Worm (Caenorhabditis elegans) whole organism, L1 larva: Measurements from ENCODE around the gene K08E7.6.

Source experiments
- C04F5.9 ChIP-seq: sonication (generic microtip); optimal IDR thresholded peaks from 2 replicates; lab custom pipeline; 2016; ENCODE audit warnings: missing genetic modification characterization, missing compliant biosample characterization
- C16A3.4 ChIP-seq: fragments of 150-350 bp; optimal IDR thresholded peaks from 2 replicates; lab custom pipeline; 2014; ENCODE audit warnings: missing biosample characterization, missing genetic modification characterization
- Y116A8C.19 ChIP-seq: sonication (generic microtip); optimal IDR thresholded peaks from 2 replicates; lab custom pipeline; 2016; ENCODE audit warnings: missing compliant biosample characterization, missing genetic modification characterization, borderline replicate concordance
- aly-2 ChIP-seq: fragments of 150-350 bp; optimal IDR thresholded peaks from 2 replicates; lab custom pipeline; 2014; ENCODE audit warnings: missing biosample characterization, missing genetic modification characterization
- ama-1 ChIP-seq: fragments of 150-350 bp; optimal IDR thresholded peaks from 2 replicates; lab custom pipeline; 2014
- blmp-1 ChIP-seq: fragments of 150-350 bp; optimal IDR thresholded peaks from 2 replicates; lab custom pipeline; 2014; ENCODE audit warnings: missing biosample characterization, missing genetic modification characterization
- ceh-63 ChIP-seq: fragments of 200-800 bp; sonication (Bioruptor generic); optimal IDR thresholded peaks from 2 replicates; lab custom pipeline; 2018; ENCODE audit warnings: mild to moderate bottlenecking, missing genetic modification characterization, missing compliant biosample characterization
- ceh-8 ChIP-seq: fragments of 200-800 bp; sonication (Bioruptor generic); optimal IDR thresholded peaks from 2 replicates; lab custom pipeline; 2018; ENCODE audit warnings: mild to moderate bottlenecking, missing genetic modification characterization, moderate library complexity, missing compliant biosample characterization
- ceh-82 ChIP-seq, 3 experiments: fragments of 150-350 bp in 1 of 3; sonication (generic microtip) in 2 of 3; optimal IDR thresholded peaks; 2 replicates each; lab custom pipeline; 2014 to 2017; ENCODE audit warnings: missing biosample characterization in 3 of 3, missing genetic modification characterization in 3 of 3
- ceh-88 ChIP-seq: fragments of 200-800 bp; sonication (Bioruptor generic); IDR thresholded peaks from 2 replicates; pipeline ENCODE4 v1.3.6; 2022; ENCODE audit warnings: missing genetic modification characterization, missing compliant biosample characterization
- ceh-90 ChIP-seq: sonication (generic microtip); optimal IDR thresholded peaks from 2 replicates; lab custom pipeline; 2016; ENCODE audit warnings: missing genetic modification characterization, missing compliant biosample characterization
- ces-1 ChIP-seq: fragments of 150-350 bp; optimal IDR thresholded peaks from 2 replicates; lab custom pipeline; 2014; ENCODE audit warnings: missing biosample characterization, missing genetic modification reagents, missing genetic modification characterization
- dpl-1 ChIP-seq, 3 experiments: fragments of 150-350 bp in 2 of 3; sonication (generic microtip) in 1 of 3; optimal IDR thresholded peaks; 2 replicates each; lab custom pipeline; 2014 to 2017; ENCODE audit warnings: missing biosample characterization in 3 of 3, missing genetic modification characterization in 3 of 3, missing genetic modification reagents in 3 of 3
- efl-3 ChIP-seq: fragments of 200-800 bp; sonication (Bioruptor generic); optimal IDR thresholded peaks from 2 replicates; lab custom pipeline; 2018; ENCODE audit warnings: mild to moderate bottlenecking, missing genetic modification characterization, missing compliant biosample characterization
- elt-2 ChIP-seq: sonication (generic microtip); optimal IDR thresholded peaks from 2 replicates; lab custom pipeline; 2016; ENCODE audit warnings: missing genetic modification characterization, mild to moderate bottlenecking, inconsistent platforms, missing compliant biosample characterization, missing genetic modification reagents
- ets-5 ChIP-seq: fragments of 200-800 bp; sonication (Bioruptor generic); IDR thresholded peaks from 2 replicates; pipeline ENCODE4 v1.3.6; 2022; ENCODE audit warnings: missing genetic modification characterization, missing compliant biosample characterization
- fkh-4 ChIP-seq: sonication (generic microtip); optimal IDR thresholded peaks from 2 replicates; lab custom pipeline; 2016; ENCODE audit warnings: missing compliant biosample characterization, missing genetic modification characterization, borderline replicate concordance
- fkh-8 ChIP-seq: sonication (generic microtip); optimal IDR thresholded peaks from 2 replicates; lab custom pipeline; 2016; ENCODE audit warnings: mild to moderate bottlenecking, missing genetic modification characterization, missing compliant biosample characterization
- grh-1 ChIP-seq: fragments of 200-800 bp; sonication (Bioruptor generic); IDR thresholded peaks from 2 replicates; pipeline ENCODE4 v1.3.6; 2022; ENCODE audit warnings: missing genetic modification reagents, missing genetic modification characterization, missing compliant biosample characterization
- hlh-4 ChIP-seq: sonication (generic microtip); optimal IDR thresholded peaks from 2 replicates; lab custom pipeline; 2016; ENCODE audit warnings: mild to moderate bottlenecking, missing genetic modification characterization, missing compliant biosample characterization
- hpl-2 ChIP-seq: fragments of 150-350 bp; optimal IDR thresholded peaks from 2 replicates; lab custom pipeline; 2014; ENCODE audit warnings: missing biosample characterization, missing genetic modification reagents, missing genetic modification characterization
- jun-1 ChIP-seq: fragments of 150-350 bp; optimal IDR thresholded peaks from 2 replicates; lab custom pipeline; 2014; ENCODE audit warnings: missing biosample characterization, missing genetic modification reagents, missing genetic modification characterization
- lin-14 ChIP-seq: fragments of 200-800 bp; sonication (Bioruptor generic); optimal IDR thresholded peaks from 2 replicates; lab custom pipeline; 2018; ENCODE audit warnings: mild to moderate bottlenecking, missing genetic modification characterization, moderate library complexity, missing compliant biosample characterization
- lin-35 ChIP-seq, 2 experiments: fragments of 150-350 bp; optimal IDR thresholded peaks; 2 replicates each; lab custom pipeline; 2014; ENCODE audit warnings: missing biosample characterization in 2 of 2, missing genetic modification characterization in 2 of 2, missing genetic modification reagents in 2 of 2
- lir-3 ChIP-seq: sonication (generic microtip); optimal IDR thresholded peaks from 2 replicates; lab custom pipeline; 2016; ENCODE audit warnings: mild to moderate bottlenecking, missing genetic modification characterization, moderate library complexity, missing compliant biosample characterization; ENCODE audit not compliant: poor library complexity
- mdl-1 ChIP-seq, 2 experiments: fragments of 150-350 bp; optimal IDR thresholded peaks; 2 replicates each; lab custom pipeline; 2014 to 2017; ENCODE audit warnings: missing biosample characterization in 2 of 2, missing genetic modification characterization in 2 of 2, inconsistent platforms in 1 of 2
- mef-2 ChIP-seq: fragments of 150-350 bp; optimal IDR thresholded peaks from 2 replicates; lab custom pipeline; 2014; ENCODE audit warnings: missing biosample characterization, missing genetic modification characterization
- mep-1 ChIP-seq: fragments of 150-350 bp; optimal IDR thresholded peaks from 2 replicates; lab custom pipeline; 2014; ENCODE audit warnings: missing biosample characterization, missing genetic modification characterization
- nhr-12 ChIP-seq: sonication (generic microtip); optimal IDR thresholded peaks from 2 replicates; lab custom pipeline; 2017; ENCODE audit warnings: missing biosample characterization, missing genetic modification characterization
- nhr-28 ChIP-seq: fragments of 150-350 bp; optimal IDR thresholded peaks from 2 replicates; lab custom pipeline; 2014; ENCODE audit warnings: missing biosample characterization, missing genetic modification characterization
- nhr-71 ChIP-seq: sonication (generic microtip); optimal IDR thresholded peaks from 2 replicates; lab custom pipeline; 2016; ENCODE audit warnings: mild to moderate bottlenecking, missing genetic modification characterization, moderate library complexity, missing compliant biosample characterization
- nhr-76 ChIP-seq: sonication (generic microtip); optimal IDR thresholded peaks from 2 replicates; lab custom pipeline; 2017; ENCODE audit warnings: missing biosample characterization, missing genetic modification characterization
- nhr-84 ChIP-seq: sonication (generic microtip); optimal IDR thresholded peaks from 2 replicates; lab custom pipeline; 2017; ENCODE audit warnings: missing biosample characterization, missing genetic modification characterization
- nhr-85 ChIP-seq: sonication (generic microtip); peaks from one replicate; lab custom pipeline; 2016; ENCODE audit warnings: missing genetic modification characterization, inconsistent platforms, missing compliant biosample characterization
- nhr-90 ChIP-seq: sonication (generic microtip); optimal IDR thresholded peaks from 2 replicates; lab custom pipeline; 2016; ENCODE audit warnings: mild to moderate bottlenecking, missing genetic modification characterization, missing compliant biosample characterization; ENCODE audit not compliant: poor library complexity
- pag-3 ChIP-seq: sonication (generic microtip); optimal IDR thresholded peaks from 2 replicates; lab custom pipeline; 2017; ENCODE audit warnings: missing genetic modification characterization, mild to moderate bottlenecking, missing compliant biosample characterization, antibody characterized with exemption, borderline replicate concordance; ENCODE audit not compliant: insufficient read depth
- pax-3 ChIP-seq: fragments of 200-800 bp; sonication (Bioruptor generic); optimal IDR thresholded peaks from 2 replicates; lab custom pipeline; 2018; ENCODE audit warnings: mild to moderate bottlenecking, missing genetic modification characterization, moderate library complexity, missing compliant biosample characterization
- pqm-1 ChIP-seq: sonication (generic microtip); optimal IDR thresholded peaks from 3 replicates; lab custom pipeline; 2017; ENCODE audit warnings: missing biosample characterization, missing genetic modification characterization
- snu-23 ChIP-seq: sonication (generic microtip); optimal IDR thresholded peaks from 2 replicates; lab custom pipeline; 2016; ENCODE audit warnings: missing genetic modification characterization, missing compliant biosample characterization
- sox-4 ChIP-seq: sonication (generic microtip); optimal IDR thresholded peaks from 2 replicates; lab custom pipeline; 2016; ENCODE audit warnings: missing genetic modification characterization, missing compliant biosample characterization
- sptf-1 ChIP-seq: fragments of 150-350 bp; optimal IDR thresholded peaks from 2 replicates; lab custom pipeline; 2014; ENCODE audit warnings: missing biosample characterization, missing genetic modification characterization
- sup-37 ChIP-seq: fragments of 200-800 bp; sonication (Bioruptor generic); optimal IDR thresholded peaks from 2 replicates; lab custom pipeline; 2018; ENCODE audit warnings: mild to moderate bottlenecking, missing genetic modification characterization, missing compliant biosample characterization
- unc-86 ChIP-seq: sonication (generic microtip); optimal IDR thresholded peaks from 2 replicates; lab custom pipeline; 2016; ENCODE audit warnings: missing genetic modification characterization, missing compliant biosample characterization
- unc-98 ChIP-seq: fragments of 200-800 bp; sonication (Bioruptor generic); IDR thresholded peaks from 2 replicates; pipeline ENCODE4 v1.3.6; 2022; ENCODE audit warnings: missing genetic modification characterization, missing compliant biosample characterization
- vab-15 ChIP-seq: sonication (generic microtip); optimal IDR thresholded peaks from 2 replicates; lab custom pipeline; 2017; ENCODE audit warnings: missing genotype, mild to moderate bottlenecking, missing genetic modification characterization, missing compliant biosample characterization
- xbp-1 ChIP-seq: sonication (generic microtip); optimal IDR thresholded peaks from 2 replicates; lab custom pipeline; 2016; ENCODE audit warnings: missing genetic modification characterization, missing compliant biosample characterization
- ztf-4 ChIP-seq: fragments of 150-350 bp; optimal IDR thresholded peaks from 2 replicates; lab custom pipeline; 2014; ENCODE audit warnings: missing biosample characterization, missing genetic modification characterization

Gene K08E7.6

DNA sequence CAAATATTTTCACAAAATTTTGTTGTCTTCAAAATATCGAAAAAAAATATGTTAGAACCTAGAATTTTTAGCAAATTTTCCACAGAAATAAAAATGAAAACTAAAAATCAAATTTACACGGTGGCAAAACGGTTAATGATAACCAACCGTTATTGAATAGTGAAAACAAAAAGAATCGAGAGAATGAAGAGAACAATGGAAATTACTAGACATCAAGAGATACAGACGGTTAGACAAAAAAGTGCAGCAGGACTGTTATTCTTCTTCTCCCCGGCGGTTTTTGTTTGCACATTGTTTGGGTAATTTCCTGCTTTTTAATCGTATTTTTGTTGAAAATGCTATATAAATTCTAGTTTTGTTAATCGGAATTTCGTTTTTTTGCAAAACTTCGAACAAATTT lies 37.9 kb upstream of the K08E7.6 start:
- no peak for TF ChIP-seq Y116A8C.19 (tag; lab: Kevin White, UChicago)
- peak; percentile 54 for TF ChIP-seq blmp-1 (tag; lab: Kevin White, UChicago)
- TF ChIP-seq, all 84 proteins: peak for 1

DNA sequence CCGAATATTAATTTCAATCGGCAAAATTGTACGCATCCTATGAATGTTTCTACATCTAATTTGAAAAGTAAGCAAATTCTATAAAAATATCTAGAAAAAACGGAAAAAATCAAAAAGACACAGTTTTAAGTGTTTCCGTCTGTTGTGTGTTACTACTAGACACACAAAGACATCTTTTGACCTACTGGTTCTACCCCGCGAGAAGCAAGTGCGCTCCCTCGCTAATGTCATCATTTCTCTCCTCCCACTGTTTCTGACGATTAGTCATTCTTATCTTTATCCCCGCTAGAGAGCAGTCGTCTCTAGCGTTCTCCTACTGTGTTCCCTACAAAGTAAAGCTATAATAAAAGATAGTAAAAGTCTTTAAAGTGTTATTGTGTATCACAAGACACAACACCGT lies 37.0 kb upstream of the K08E7.6 start:
- TF ChIP-seq C04F5.9 (tag; lab: Kevin White, UChicago) (no peak), sox-4 (tag; lab: Kevin White, UChicago) (no peak), ces-1 (GFP tag; lab: Kevin White, UChicago) (no peak), nhr-71 (tag; lab: Kevin White, UChicago) (no peak), pag-3 (tag; lab: Kevin White, UChicago) (no peak), jun-1 (tag; lab: Kevin White, UChicago) (no peak), fkh-4 (no peak), nhr-85 (tag; lab: Kevin White, UChicago) (no peak), pqm-1 (no peak), mdl-1 (tag; optimal IDR thresholded peaks at IDR 0.05; lab: Kevin White, UChicago) (no peak), elt-2 (tag; lab: Kevin White, UChicago) (no peak), lir-3 (tag; lab: Kevin White, UChicago) (no peak), xbp-1 (tag; lab: Kevin White, UChicago) (no peak), aly-2 (tag; lab: Kevin White, UChicago) (no peak)

DNA sequence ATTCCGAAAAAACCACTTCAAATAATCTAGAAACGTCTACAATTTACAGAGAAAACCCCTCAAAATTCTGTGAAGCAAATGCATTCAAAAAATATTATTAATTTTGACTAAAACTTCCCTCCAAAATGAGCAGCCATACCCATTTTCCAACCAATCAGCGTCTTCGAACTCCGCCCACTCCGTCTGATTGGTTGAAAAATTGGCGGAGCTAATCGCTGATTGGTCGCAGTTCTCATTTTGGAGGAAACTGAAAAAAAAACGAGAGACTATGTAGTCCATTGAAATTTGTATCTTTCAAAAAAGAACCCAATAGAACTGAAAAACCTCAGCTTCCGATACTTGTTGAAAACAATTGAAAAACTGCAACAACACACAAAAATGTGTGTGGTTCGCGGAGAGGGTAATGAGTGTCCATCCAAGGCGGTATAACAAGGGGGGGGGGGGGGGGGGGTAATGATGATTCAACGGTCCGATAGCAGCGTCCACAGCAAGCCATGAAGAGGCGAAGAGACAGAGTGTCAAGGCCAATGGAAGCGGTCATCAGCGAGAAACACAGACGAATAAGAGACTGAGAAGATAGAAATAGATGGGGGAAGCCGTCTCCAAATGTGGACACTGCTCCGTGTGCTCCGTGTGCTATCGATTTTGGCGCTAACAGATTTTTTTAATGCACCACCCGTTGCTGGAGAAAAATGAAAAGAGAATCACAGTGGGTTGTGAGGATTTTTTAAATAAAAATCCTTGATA lies 36.2 kb upstream of the K08E7.6 start:
- TF ChIP-seq nhr-12 (no peak), unc-98 (GFP tag; lab: Robert Waterston, UW) (no peak), ceh-63 (GFP tag; lab: Kevin White, UChicago) (no peak), ceh-88 (GFP tag; lab: Robert Waterston, UW) (no peak), pax-3 (tag; lab: Kevin White, UChicago) (no peak), nhr-76 (tag; lab: Kevin White, UChicago) (no peak), fkh-8 (tag; lab: Kevin White, UChicago) (peak; percentile 3), unc-86 (tag; lab: Kevin White, UChicago) (no peak), ztf-4 (tag; lab: Kevin White, UChicago) (no peak), sup-37 (no peak), C16A3.4 (tag; lab: Kevin White, UChicago) (no peak), ceh-90 (tag; lab: Kevin White, UChicago) (no peak), ama-1 (lab: Kevin White, UChicago) (no peak), lin-35 (GFP tag; optimal IDR thresholded peaks at IDR 0.05; lab: Kevin White, UChicago) (no peak), lin-14 (GFP tag; lab: Kevin White, UChicago) (peak; percentile 71), snu-23 (GFP tag; lab: Kevin White, UChicago) (peak; percentile 0), hlh-4 (no peak), nhr-28 (tag; lab: Kevin White, UChicago) (no peak), mef-2 (tag; lab: Kevin White, UChicago) (no peak), efl-3 (no peak), lir-3 (tag; lab: Kevin White, UChicago) (no peak), jun-1 (tag; lab: Kevin White, UChicago) (no peak), grh-1 (GFP tag; lab: Robert Waterston, UW) (no peak), vab-15 (no peak), ceh-82 (tag; optimal IDR thresholded peaks at IDR 0.05; lab: Kevin White, UChicago) (peak in 1 of 3 experiments; percentile 8), Y116A8C.19 (tag; lab: Kevin White, UChicago) (no peak), dpl-1 (GFP tag; optimal IDR thresholded peaks at IDR 0.05; lab: Kevin White, UChicago) (peak in 1 of 3 experiments; percentile 5), mep-1 (no peak), sptf-1 (tag; lab: Kevin White, UChicago) (no peak), aly-2 (tag; lab: Kevin White, UChicago) (no peak), nhr-90 (tag; lab: Kevin White, UChicago) (no peak), ceh-8 (GFP tag; lab: Kevin White, UChicago) (no peak), hpl-2 (GFP tag; lab: Kevin White, UChicago) (no peak), mdl-1 (tag; optimal IDR thresholded peaks at IDR 0.05; lab: Kevin White, UChicago) (no peak), ets-5 (GFP tag; lab: Robert Waterston, UW) (no peak), nhr-84 (tag; lab: Kevin White, UChicago) (no peak), nhr-85 (tag; lab: Kevin White, UChicago) (no peak)
